Worm (Caenorhabditis elegans): ENCODE data around the gene R02D5.9.

ce11 chrV:14505745-14506214, 5.1 kb downstream of the R02D5.9 start:
- TF ChIP-seq B0310.2 (tag; optimal IDR thresholded peaks at IDR 0.05) (no peak), hnd-1 (tag; optimal IDR thresholded peaks at IDR 0.05) (no peak), sea-1 (GFP tag; conservative IDR thresholded peaks at IDR 0.05) (no peak), ceh-36 (tag; optimal IDR thresholded peaks at IDR 0.05) (no peak), ama-1 (optimal IDR thresholded peaks at IDR 0.05) (no peak), ceh-13 (GFP tag; optimal IDR thresholded peaks at IDR 0.05) (no peak)

All from whole organism, early embryonic.